Worm (Caenorhabditis elegans) whole organism, young adult: ENCODE measurements around the gene dohh-1.

Source experiments
- C17E4.6 ChIP-seq: fragments of 200-800 bp; sonication (Bioruptor generic); IDR thresholded peaks from 2 replicates; pipeline ENCODE4 v1.3.6; 2022; ENCODE audit warnings: missing genetic modification reagents, missing genetic modification characterization, missing compliant biosample characterization
- D2030.7 ChIP-seq: fragments of 200-800 bp; sonication (Bioruptor generic); IDR thresholded peaks from 2 replicates; pipeline ENCODE4 v1.3.6; 2022; ENCODE audit warnings: missing genetic modification reagents, missing genetic modification characterization, missing compliant biosample characterization
- F22D6.2 ChIP-seq: sonication (generic microtip); optimal IDR thresholded peaks from 2 replicates; lab custom pipeline; 2016; ENCODE audit warnings: mild to moderate bottlenecking, missing genetic modification characterization, missing compliant biosample characterization
- F23B12.7 ChIP-seq: sonication (generic microtip); optimal IDR thresholded peaks from 2 replicates; lab custom pipeline; 2017; ENCODE audit warnings: missing genetic modification characterization, mild to moderate bottlenecking, missing compliant biosample characterization, antibody characterized with exemption, moderate library complexity; ENCODE audit not compliant: insufficient read depth
- F33H1.4 ChIP-seq: fragments of 200-800 bp; sonication (Bioruptor generic); IDR thresholded peaks from 2 replicates; pipeline ENCODE4 v1.3.6; 2022; ENCODE audit warnings: missing genetic modification reagents, missing genetic modification characterization, missing compliant biosample characterization
- F37B4.10 ChIP-seq: fragments of 200-800 bp; sonication (Bioruptor generic); IDR thresholded peaks from 2 replicates; pipeline ENCODE4 v1.3.6; 2022; ENCODE audit warnings: missing genetic modification characterization, missing compliant biosample characterization
- K12H6.12 ChIP-seq: fragments of 200-800 bp; sonication (Bioruptor generic); optimal IDR thresholded peaks from 2 replicates; lab custom pipeline; 2018; ENCODE audit warnings: mild to moderate bottlenecking, missing genetic modification characterization, missing compliant biosample characterization
- Y53F4B.3 ChIP-seq: fragments of 200-800 bp; sonication (Bioruptor generic); IDR thresholded peaks from 2 replicates; pipeline ENCODE4 v1.3.6; 2022; ENCODE audit warnings: missing genetic modification reagents, missing genetic modification characterization, missing compliant biosample characterization
- Y53G8AR.9 ChIP-seq: fragments of 200-800 bp; sonication (Bioruptor generic); conservative IDR thresholded peaks from 2 replicates; pipeline ENCODE4 v1.3.6; 2022; ENCODE audit warnings: missing genetic modification reagents, missing genetic modification characterization, missing compliant biosample characterization
- ZK185.1 ChIP-seq: sonication (generic microtip); optimal IDR thresholded peaks from 2 replicates; lab custom pipeline; 2016; ENCODE audit warnings: mild to moderate bottlenecking, missing genetic modification characterization, missing compliant biosample characterization; ENCODE audit not compliant: poor library complexity, severe bottlenecking
- akir-1 ChIP-seq: fragments of 200-800 bp; sonication (Bioruptor generic); optimal IDR thresholded peaks from 2 replicates; lab custom pipeline; 2018; ENCODE audit warnings: mild to moderate bottlenecking, missing genetic modification characterization, moderate library complexity, missing compliant biosample characterization
- ama-1 ChIP-seq, 3 experiments: fragments of 150-350 bp in 1 of 3; sonication (generic microtip) in 2 of 3; optimal IDR thresholded peaks; 2 replicates each; lab custom pipeline; 2014 to 2018; ENCODE audit warnings: missing biosample characterization in 2 of 3, missing genetic modification characterization in 2 of 3, missing genetic modification reagents in 2 of 3
- attf-3 ChIP-seq: fragments of 200-800 bp; sonication (Bioruptor generic); conservative IDR thresholded peaks from 2 replicates; pipeline ENCODE4 v1.3.6; 2022; ENCODE audit warnings: missing genetic modification reagents, missing genetic modification characterization, missing compliant biosample characterization
- attf-6 ChIP-seq: fragments of 200-800 bp; sonication (Bioruptor generic); IDR thresholded peaks from 2 replicates; pipeline ENCODE4 v1.3.6; 2022; ENCODE audit warnings: missing genetic modification reagents, missing genetic modification characterization, missing compliant biosample characterization
- ccch-3 ChIP-seq: fragments of 200-800 bp; sonication (Bioruptor generic); optimal IDR thresholded peaks from 2 replicates; lab custom pipeline; 2018; ENCODE audit warnings: mild to moderate bottlenecking, missing genetic modification characterization, missing compliant biosample characterization
- ceh-100 ChIP-seq: fragments of 200-800 bp; sonication (Bioruptor generic); IDR thresholded peaks from 2 replicates; pipeline ENCODE4 v1.3.6; 2022; ENCODE audit warnings: missing genetic modification reagents, missing genetic modification characterization, missing compliant biosample characterization
- ceh-91 ChIP-seq: fragments of 200-800 bp; sonication (Bioruptor generic); IDR thresholded peaks from 2 replicates; pipeline ENCODE4 v1.3.6; 2022; ENCODE audit warnings: missing genetic modification reagents, missing genetic modification characterization, missing compliant biosample characterization
- die-1 ChIP-seq: sonication (generic microtip); optimal IDR thresholded peaks from 2 replicates; lab custom pipeline; 2016; ENCODE audit warnings: missing genotype, mild to moderate bottlenecking, missing genetic modification characterization, missing compliant biosample characterization
- dpff-1 ChIP-seq: sonication (generic microtip); optimal IDR thresholded peaks from 2 replicates; lab custom pipeline; 2017; ENCODE audit warnings: mild to moderate bottlenecking, missing genetic modification characterization, missing compliant biosample characterization
- dpl-1 ChIP-seq: fragments of 150-350 bp; optimal IDR thresholded peaks from 2 replicates; lab custom pipeline; 2014; ENCODE audit warnings: missing biosample characterization, missing genetic modification reagents, missing genetic modification characterization
- efl-1 ChIP-seq: fragments of 150-350 bp; optimal IDR thresholded peaks from 2 replicates; lab custom pipeline; 2014; ENCODE audit warnings: missing biosample characterization, missing genetic modification reagents, missing genetic modification characterization
- ekl-4 ChIP-seq: fragments of 200-800 bp; sonication (Bioruptor generic); IDR thresholded peaks from 2 replicates; pipeline ENCODE4 v1.3.6; 2022; ENCODE audit warnings: missing genetic modification reagents, missing genetic modification characterization, missing compliant biosample characterization
- him-1 ChIP-seq: sonication (generic microtip); optimal IDR thresholded peaks from 2 replicates; lab custom pipeline; 2016; ENCODE audit warnings: missing genotype, missing genetic modification reagents, missing genetic modification characterization, missing compliant biosample characterization
- hlh-12 ChIP-seq: sonication (generic microtip); optimal IDR thresholded peaks from 2 replicates; lab custom pipeline; 2016; ENCODE audit warnings: missing genetic modification characterization, missing compliant biosample characterization
- hmg-1.2 ChIP-seq: fragments of 200-800 bp; sonication (Bioruptor generic); IDR thresholded peaks from 2 replicates; pipeline ENCODE4 v1.3.6; 2022; ENCODE audit warnings: missing genetic modification reagents, missing genetic modification characterization, missing compliant biosample characterization
- lag-1 ChIP-seq: fragments of 200-800 bp; sonication (Bioruptor generic); IDR thresholded peaks from 2 replicates; pipeline ENCODE4 v1.3.6; 2022; ENCODE audit warnings: missing genetic modification reagents, missing genetic modification characterization, missing compliant biosample characterization
- lin-54 ChIP-seq: fragments of 200-800 bp; sonication (Bioruptor generic); optimal IDR thresholded peaks from 2 replicates; lab custom pipeline; 2018; ENCODE audit warnings: mild to moderate bottlenecking, missing genetic modification characterization, missing compliant biosample characterization
- lir-1 ChIP-seq: fragments of 200-800 bp; sonication (Bioruptor generic); conservative IDR thresholded peaks from 2 replicates; pipeline ENCODE4 v1.3.6; 2022; ENCODE audit warnings: missing genetic modification reagents, missing genetic modification characterization, missing compliant biosample characterization
- lsl-1 ChIP-seq: fragments of 200-800 bp; sonication (Bioruptor generic); optimal IDR thresholded peaks from 2 replicates; lab custom pipeline; 2018; ENCODE audit warnings: mild to moderate bottlenecking, missing genetic modification characterization, moderate library complexity, missing compliant biosample characterization
- madf-6 ChIP-seq: fragments of 200-800 bp; sonication (Bioruptor generic); IDR thresholded peaks from 2 replicates; pipeline ENCODE4 v1.3.6; 2022; ENCODE audit warnings: missing genetic modification reagents, missing genetic modification characterization, missing compliant biosample characterization
- madf-8 ChIP-seq: fragments of 200-800 bp; sonication (Bioruptor generic); conservative IDR thresholded peaks from 2 replicates; pipeline ENCODE4 v1.3.6; 2022; ENCODE audit warnings: missing genetic modification reagents, missing genetic modification characterization, missing compliant biosample characterization
- nfya-2 ChIP-seq: fragments of 200-800 bp; sonication (Bioruptor generic); IDR thresholded peaks from 2 replicates; pipeline ENCODE4 v1.3.6; 2022; ENCODE audit warnings: missing genetic modification reagents, missing genetic modification characterization, missing compliant biosample characterization
- nhr-80 ChIP-seq: sonication (generic microtip); optimal IDR thresholded peaks from 2 replicates; lab custom pipeline; 2016; ENCODE audit warnings: missing genetic modification characterization, missing compliant biosample characterization
- nhr-90 ChIP-seq: sonication (generic microtip); optimal IDR thresholded peaks from 2 replicates; lab custom pipeline; 2016; ENCODE audit warnings: missing genotype, mild to moderate bottlenecking, missing genetic modification characterization, missing compliant biosample characterization
- snpc-1.1 ChIP-seq: sonication (generic microtip); optimal IDR thresholded peaks from 2 replicates; lab custom pipeline; 2017; ENCODE audit warnings: missing genetic modification characterization, mild to moderate bottlenecking, missing compliant biosample characterization, antibody characterized with exemption, moderate library complexity, missing genotype, missing genetic modification reagents; ENCODE audit not compliant: insufficient read depth
- snpc-3.4 ChIP-seq: sonication (generic microtip); optimal IDR thresholded peaks from 2 replicates; lab custom pipeline; 2017; ENCODE audit warnings: missing genetic modification characterization, mild to moderate bottlenecking, missing compliant biosample characterization, antibody characterized with exemption, moderate library complexity, missing genotype, missing genetic modification reagents
- sptf-2 ChIP-seq: fragments of 200-800 bp; sonication (Bioruptor generic); optimal IDR thresholded peaks from 2 replicates; lab custom pipeline; 2018; ENCODE audit warnings: mild to moderate bottlenecking, missing genetic modification characterization, missing compliant biosample characterization
- tbp1 ChIP-seq: fragments of 200-800 bp; sonication (Bioruptor generic); optimal IDR thresholded peaks from 2 replicates; lab custom pipeline; 2018; ENCODE audit warnings: mild to moderate bottlenecking, missing genetic modification characterization, missing compliant biosample characterization
- unc-130 ChIP-seq: sonication (generic microtip); optimal IDR thresholded peaks from 2 replicates; lab custom pipeline; 2016; ENCODE audit warnings: missing genetic modification reagents, missing genetic modification characterization, missing compliant biosample characterization
- zfh-2 ChIP-seq: fragments of 200-800 bp; sonication (Bioruptor generic); conservative IDR thresholded peaks from 2 replicates; pipeline ENCODE4 v1.3.6; 2022; ENCODE audit warnings: missing genetic modification reagents, missing genetic modification characterization, missing compliant biosample characterization
- ztf-18 ChIP-seq: sonication (generic microtip); optimal IDR thresholded peaks from 2 replicates; lab custom pipeline; 2016; ENCODE audit warnings: missing genotype, mild to moderate bottlenecking, missing genetic modification characterization, missing compliant biosample characterization
- ztf-3 ChIP-seq: fragments of 200-800 bp; sonication (Bioruptor generic); optimal IDR thresholded peaks from 2 replicates; lab custom pipeline; 2018; ENCODE audit warnings: mild to moderate bottlenecking, missing genetic modification characterization, missing compliant biosample characterization
- ztf-6 ChIP-seq: fragments of 200-800 bp; sonication (Bioruptor generic); IDR thresholded peaks from 2 replicates; pipeline ENCODE4 v1.3.6; 2022; ENCODE audit warnings: missing genetic modification reagents, missing genetic modification characterization, missing compliant biosample characterization

Gene dohh-1

ce11 chrII:10574177-10574576 is 5.6 kb upstream of the dohh-1 start (continued):
- TF ChIP-seq tbp1, result no peak
- TF ChIP-seq ceh-91 (GFP tag; lab: Robert Waterston, UW), result 0 out of 2 replicates have a peak, but pooled peaks have one; percentile 15
- no peak for TF ChIP-seq die-1 (tag; lab: Kevin White, UChicago)
- no peak for TF ChIP-seq nfya-2 (GFP tag; lab: Robert Waterston, UW)
- no peak for TF ChIP-seq Y53F4B.3 (GFP tag; lab: Robert Waterston, UW)
- no peak for TF ChIP-seq akir-1 (GFP tag; lab: Kevin White, UChicago)
- no peak for TF ChIP-seq ztf-3 (GFP tag; lab: Kevin White, UChicago)
- no peak for TF ChIP-seq Y53G8AR.9 (GFP tag; lab: Robert Waterston, UW)
- no peak for TF ChIP-seq D2030.7 (GFP tag; lab: Robert Waterston, UW)
- no peak for TF ChIP-seq ama-1 (optimal IDR thresholded peaks at IDR 0.05; lab: Kevin White, UChicago)
- TF ChIP-seq ama-1 (GFP tag; optimal IDR thresholded peaks at IDR 0.05; lab: Kevin White, UChicago), result peak in 1 of 2 experiments; percentile 67
- TF ChIP-seq snpc-1.1 (tag; lab: Kevin White, UChicago), result no peak
- peak; percentile 60 for TF ChIP-seq madf-6
- TF ChIP-seq ZK185.1 (tag; lab: Kevin White, UChicago), result no peak
- no peak for TF ChIP-seq madf-8 (GFP tag; lab: Robert Waterston, UW)
- TF ChIP-seq hmg-1.2 (GFP tag; lab: Robert Waterston, UW), result no peak
- TF ChIP-seq unc-130 (GFP tag; lab: Kevin White, UChicago), result no peak
- no peak for TF ChIP-seq K12H6.12 (tag; lab: Kevin White, UChicago)
- peak; percentile 18 for TF ChIP-seq him-1 (tag; lab: Kevin White, UChicago)
- peak; percentile 10; the same call in 1 of the 2 replicates for TF ChIP-seq ekl-4 (GFP tag; lab: Robert Waterston, UW)
- no peak for TF ChIP-seq ztf-6
- TF ChIP-seq F37B4.10 (GFP tag; lab: Robert Waterston, UW), result no peak
- TF ChIP-seq snpc-3.4, result no peak
- TF ChIP-seq nhr-80, result no peak
- no peak for TF ChIP-seq efl-1 (GFP tag; lab: Kevin White, UChicago)
- no peak for TF ChIP-seq sptf-2 (GFP tag; lab: Kevin White, UChicago)
- 0 out of 2 replicates have a peak, but pooled peaks have one; percentile 15 for TF ChIP-seq attf-6
- no peak for TF ChIP-seq C17E4.6 (GFP tag; lab: Robert Waterston, UW)
- TF ChIP-seq F23B12.7, result no peak
- no peak for TF ChIP-seq nhr-90 (tag; lab: Kevin White, UChicago)
- TF ChIP-seq zfh-2 (GFP tag; lab: Robert Waterston, UW), result no peak
- no peak for TF ChIP-seq lir-1
- peak; percentile 24 for TF ChIP-seq lin-54 (GFP tag; lab: Kevin White, UChicago)
- TF ChIP-seq hlh-12, result no peak
- no peak for TF ChIP-seq lag-1 (GFP tag; lab: Robert Waterston, UW)
- 0 out of 2 replicates have a peak, but pooled peaks have one; percentile 9 for TF ChIP-seq ceh-100
- TF ChIP-seq ztf-18 (tag; lab: Kevin White, UChicago), result no peak

- TF ChIP-seq efl-1 (GFP tag; lab: Kevin White, UChicago) (peak; percentile 40), F33H1.4 (peak; percentile 56), dpff-1 (tag; lab: Kevin White, UChicago) (no peak), lin-54 (GFP tag; lab: Kevin White, UChicago) (peak; percentile 67), madf-6 (peak; percentile 49; the same call in 1 of the 2 replicates), ccch-3 (no peak), F22D6.2 (tag; lab: Kevin White, UChicago) (no peak), lsl-1 (GFP tag; lab: Kevin White, UChicago) (peak; percentile 66), die-1 (tag; lab: Kevin White, UChicago) (no peak), Y53G8AR.9 (GFP tag; lab: Robert Waterston, UW) (no peak), attf-3 (GFP tag; lab: Robert Waterston, UW) (peak; percentile 92), dpl-1 (GFP tag; lab: Kevin White, UChicago) (peak; percentile 9)
- TF ChIP-seq, all 124 proteins: peak for 7
Measured at ce11 chrII:10578843-10579430, 818 bp upstream of the dohh-1 start, which contains the start of gene rpb-6. rpb-6 (plus strand) TSS chrII:10579380.
